Worm (Caenorhabditis elegans) whole organism, midembryonic: ENCODE data around the gene T05C12.11.

ENCODE experiments used
- T22C8.4 ChIP-seq: fragments of 200-800 bp; sonication (Bioruptor generic); IDR thresholded peaks from 2 replicates; pipeline ENCODE4 v1.3.6; 2022; ENCODE audit warnings: missing genetic modification characterization, missing compliant biosample characterization
- flt-1 ChIP-seq: fragments of 200-800 bp; sonication (Bioruptor generic); IDR thresholded peaks from 2 replicates; pipeline ENCODE4 v1.3.6; 2022; ENCODE audit warnings: missing genetic modification characterization, missing compliant biosample characterization
- ref-1 ChIP-seq: fragments of 200-800 bp; sonication (Bioruptor generic); conservative IDR thresholded peaks from 2 replicates; pipeline ENCODE4 v1.3.6; 2022; ENCODE audit warnings: missing genetic modification reagents, missing genetic modification characterization, missing compliant biosample characterization
- ztf-23 ChIP-seq: fragments of 200-800 bp; sonication (Bioruptor generic); IDR thresholded peaks from 2 replicates; pipeline ENCODE4 v1.3.6; 2022; ENCODE audit warnings: missing genetic modification reagents, missing genetic modification characterization, missing compliant biosample characterization
- ztf-29 ChIP-seq: fragments of 200-800 bp; sonication (Bioruptor generic); IDR thresholded peaks from 2 replicates; pipeline ENCODE4 v1.3.6; 2022; ENCODE audit warnings: missing genetic modification reagents, missing genetic modification characterization, missing compliant biosample characterization

ce11 chrII:8199803-8200202 lies 29.5 kb upstream of the T05C12.11 start:
- TF ChIP-seq T22C8.4 (no peak), ref-1 (no peak), ztf-29 (GFP tag; lab: Robert Waterston, UW) (no peak), flt-1 (no peak), ztf-23 (GFP tag; lab: Robert Waterston, UW) (no peak)
